Fruit fly (Drosophila melanogaster): Measurements from ENCODE around the gene CG2258.

The CG2258 gene

dm6 chrX:8101479-8102198 lies at the start of gene CG2258 (continued):
- TF ChIP-seq E2f2 (GFP tag; IDR thresholded peaks at IDR 0.05) (peak; percentile 85), sob (GFP tag; IDR thresholded peaks at IDR 0.05) (peak; percentile 86), ERR (GFP tag; optimal IDR thresholded peaks at IDR 0.05) (no peak), bcd (GFP tag; optimal IDR thresholded peaks at IDR 0.05) (peak; percentile 74), so (GFP tag; IDR thresholded peaks at IDR 0.05) (peak; percentile 68; the same call in 1 of the 3 replicates), zen2 (GFP tag; IDR thresholded peaks at IDR 0.05; ENCODE audit: partially characterized antibody) (0 out of 3 replicates have a peak, but pooled peaks have one; percentile 15), CG31224 (GFP tag; IDR thresholded peaks at IDR 0.05) (peak; percentile 73), Sox100B (GFP tag; optimal IDR thresholded peaks at IDR 0.05) (peak; percentile 83), CG7745 (tag; optimal IDR thresholded peaks at IDR 0.05) (no peak), grau (tag; optimal IDR thresholded peaks at IDR 0.05) (peak; percentile 96), gce (GFP tag; IDR thresholded peaks at IDR 0.05) (peak; percentile 79), HLH54F (GFP tag; optimal IDR thresholded peaks at IDR 0.05) (peak; percentile 60), ems (GFP tag; optimal IDR thresholded peaks at IDR 0.05) (peak; percentile 73), wek (GFP tag; optimal IDR thresholded peaks at IDR 0.05) (peak; percentile 64), stc (GFP tag; IDR thresholded peaks at IDR 0.05) (peak; percentile 84), az2 (GFP tag; optimal IDR thresholded peaks at IDR 0.05) (peak; percentile 85), Spps (tag; optimal IDR thresholded peaks at IDR 0.05) (peak; percentile 69), Trl (optimal IDR thresholded peaks at IDR 0.05) (no peak), Trl (GFP tag; optimal IDR thresholded peaks at IDR 0.05) (no peak), CG17359 (tag; optimal IDR thresholded peaks at IDR 0.05) (peak; percentile 95), Awh (GFP tag; IDR thresholded peaks at IDR 0.05) (peak; percentile 76), otp (GFP tag; IDR thresholded peaks at IDR 0.05) (peak; percentile 87), gro (GFP tag; optimal IDR thresholded peaks at IDR 0.05) (no peak), CG1602 (GFP tag; optimal IDR thresholded peaks at IDR 0.05) (peak; percentile 74), nom (GFP tag; optimal IDR thresholded peaks at IDR 0.05) (peak; percentile 83), Myb (GFP tag; optimal IDR thresholded peaks at IDR 0.05) (peak; percentile 30), C15 (GFP tag; IDR thresholded peaks at IDR 0.05) (peak; percentile 66; the same call in 1 of the 3 replicates), CG7786 (GFP tag; optimal IDR thresholded peaks at IDR 0.05) (peak; percentile 72), sim (GFP tag; IDR thresholded peaks at IDR 0.05) (peak; percentile 37; the same call in 1 of the 2 replicates), en (GFP tag; optimal IDR thresholded peaks at IDR 0.05) (no peak), CG2199 (GFP tag; IDR thresholded peaks at IDR 0.05) (0 out of 3 replicates have a peak, but pooled peaks have one; percentile 49), Hey (tag; optimal IDR thresholded peaks at IDR 0.05) (peak; percentile 48), emc (GFP tag; optimal IDR thresholded peaks at IDR 0.05) (peak; percentile 12), CG16779 (GFP tag; IDR thresholded peaks at IDR 0.05) (peak; percentile 49; the same call in 1 of the 2 replicates), Fer1 (GFP tag; optimal IDR thresholded peaks at IDR 0.05) (peak; percentile 83), HmgD (GFP tag; optimal IDR thresholded peaks at IDR 0.05) (no peak), Hsf (GFP tag; optimal IDR thresholded peaks at IDR 0.05) (peak; percentile 85), gcm (GFP tag; optimal IDR thresholded peaks at IDR 0.05) (peak; percentile 70), schlank (tag; optimal IDR thresholded peaks at IDR 0.05) (peak; percentile 59), CG9932 (GFP tag; IDR thresholded peaks at IDR 0.05) (peak; percentile 79), danr (GFP tag; IDR thresholded peaks at IDR 0.05) (peak; percentile 83), CG12104 (GFP tag; optimal IDR thresholded peaks at IDR 0.05) (peak; percentile 60), CG7271 (tag; optimal IDR thresholded peaks at IDR 0.05) (no peak), al (GFP tag; IDR thresholded peaks at IDR 0.05) (peak; percentile 77), CG15479 (GFP tag; optimal IDR thresholded peaks at IDR 0.05) (no peak), unc-4 (GFP tag; IDR thresholded peaks at IDR 0.05; ENCODE audit: partially characterized antibody) (peak; percentile 36; the same call in 1 of the 2 replicates), Bgb (GFP tag; IDR thresholded peaks at IDR 0.05; ENCODE audit: partially characterized antibody) (no peak; the same call in 1 of the 2 replicates), tx (GFP tag; optimal IDR thresholded peaks at IDR 0.05) (peak; percentile 62), fd96Cb (tag; optimal IDR thresholded peaks at IDR 0.05) (peak; percentile 90), CG4617 (GFP tag; optimal IDR thresholded peaks at IDR 0.05; ENCODE audit: borderline replicate concordance) (peak; percentile 33)

Measured in whole organism, embryonic.